Worm (Caenorhabditis elegans): ENCODE measurements around the gene ZK899.7.

ZK899.7 gene

ce11 chrX:9428059-9428458 lies 21.2 kb downstream of the ZK899.7 start, which contains the start of gene B0272.4 (continued):
- TF ChIP-seq madf-5 (GFP tag; IDR thresholded peaks at IDR 0.05) (no peak), nhr-6 (tag; optimal IDR thresholded peaks at IDR 0.05) (no peak), ZK337.2 (GFP tag; IDR thresholded peaks at IDR 0.05) (no peak), mxl-2 (GFP tag; conservative IDR thresholded peaks at IDR 0.05) (no peak), ceh-20 (GFP tag; IDR thresholded peaks at IDR 0.05) (peak; percentile 44; the same call in 1 of the 2 replicates), nhr-28 (tag; optimal IDR thresholded peaks at IDR 0.05) (peak; percentile 97), snpc-4 (tag; optimal IDR thresholded peaks at IDR 0.05) (no peak)

ce11 chrX:9417948-9418347 lies 31.3 kb downstream of the ZK899.7 start:
- TF ChIP-seq saeg-2 (GFP tag; IDR thresholded peaks at IDR 0.05): no peak
- TF ChIP-seq sdz-12 (GFP tag; optimal IDR thresholded peaks at IDR 0.05): no peak
- no peak for TF ChIP-seq nhr-77 (tag; optimal IDR thresholded peaks at IDR 0.05)
- no peak for TF ChIP-seq arid-1 (GFP tag; conservative IDR thresholded peaks at IDR 0.05)
- TF ChIP-seq nhr-42 (GFP tag; IDR thresholded peaks at IDR 0.05): no peak
- no peak for TF ChIP-seq ceh-44 (GFP tag; IDR thresholded peaks at IDR 0.05)
- no peak for TF ChIP-seq F37D6.2 (tag; optimal IDR thresholded peaks at IDR 0.05)
- no peak for TF ChIP-seq nhr-41 (GFP tag; IDR thresholded peaks at IDR 0.05)
- no peak for TF ChIP-seq zag-1 (tag; optimal IDR thresholded peaks at IDR 0.05)
- no peak for TF ChIP-seq ZK337.2 (GFP tag; IDR thresholded peaks at IDR 0.05)
- TF ChIP-seq daf-12 (tag; optimal IDR thresholded peaks at IDR 0.05): no peak
- TF ChIP-seq daf-8 (GFP tag; IDR thresholded peaks at IDR 0.05): no peak

DNA sequence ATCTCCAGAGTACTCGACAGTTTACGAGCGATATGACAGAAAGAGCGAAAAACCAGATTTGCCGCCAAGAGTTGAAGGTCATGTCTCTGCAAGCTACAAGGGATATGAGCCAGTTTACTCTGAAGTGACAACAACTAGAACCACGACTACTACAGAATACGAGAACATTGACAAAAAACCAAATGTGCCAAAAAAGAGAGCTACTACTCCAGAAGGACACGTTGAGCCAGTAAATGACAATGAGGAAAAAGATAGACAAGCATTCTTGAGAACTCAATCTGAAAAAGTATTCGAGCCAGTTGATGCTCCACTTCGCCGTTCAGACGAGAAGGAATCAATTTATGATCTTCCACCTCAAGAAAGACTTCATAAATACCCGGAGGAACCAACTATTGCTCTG lies 31.9 kb downstream of the ZK899.7 start:
- TF ChIP-seq unc-62 (GFP tag; optimal IDR thresholded peaks at IDR 0.05 in 1 of 2) (peak in 1 of 2 experiments; percentile 91), unc-62 (tag; optimal IDR thresholded peaks at IDR 0.05) (no peak), fkh-10 (GFP tag; optimal IDR thresholded peaks at IDR 0.05) (no peak), nhr-102 (tag; optimal IDR thresholded peaks at IDR 0.05) (no peak)

DNA sequence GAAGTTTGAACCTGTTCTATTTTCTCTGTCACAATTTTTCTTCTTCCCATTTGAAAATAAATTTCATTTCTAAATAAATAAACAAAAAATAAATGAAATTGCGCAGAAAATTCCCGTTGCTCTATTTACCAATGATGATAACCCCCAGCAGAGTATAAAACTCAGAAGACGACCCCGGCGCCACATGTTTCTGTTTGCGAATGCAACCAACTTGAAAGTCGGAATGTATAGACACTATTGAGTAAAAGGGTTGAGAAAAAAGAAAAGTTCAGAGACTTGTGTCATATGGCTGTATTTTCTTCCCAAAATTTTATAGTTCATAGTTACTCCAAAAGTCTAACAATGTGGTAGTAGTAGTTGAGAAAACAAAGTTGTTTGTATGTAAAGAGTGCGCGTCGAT lies 37.6 kb downstream of the ZK899.7 start:
- no peak for TF ChIP-seq lsy-2 (tag; optimal IDR thresholded peaks at IDR 0.05)
- no peak for TF ChIP-seq T20F7.1 (GFP tag; optimal IDR thresholded peaks at IDR 0.05)
- no peak for TF ChIP-seq skn-1 (tag; optimal IDR thresholded peaks at IDR 0.05)
- no peak for TF ChIP-seq nhr-77 (tag; optimal IDR thresholded peaks at IDR 0.05)
- TF ChIP-seq nhr-10 (tag; optimal IDR thresholded peaks at IDR 0.05): no peak
- TF ChIP-seq set-16 (GFP tag; IDR thresholded peaks at IDR 0.05): no peak
- no peak for TF ChIP-seq nhr-102 (tag; optimal IDR thresholded peaks at IDR 0.05)
- no peak for TF ChIP-seq daf-16 (GFP tag; optimal IDR thresholded peaks at IDR 0.05)
- TF ChIP-seq daf-16 (tag; optimal IDR thresholded peaks at IDR 0.05): no peak
- no peak for TF ChIP-seq nhr-6 (tag; optimal IDR thresholded peaks at IDR 0.05)
- TF ChIP-seq tra-1 (GFP tag; IDR thresholded peaks at IDR 0.05): no peak
- TF ChIP-seq dmd-6 (GFP tag; IDR thresholded peaks at IDR 0.05): no peak
- TF ChIP-seq hlh-30 (tag; optimal IDR thresholded peaks at IDR 0.05; ENCODE audit: insufficient read depth): no peak
- TF ChIP-seq lin-1 (GFP tag; IDR thresholded peaks at IDR 0.05): no peak
- TF ChIP-seq Y75B8A.6 (GFP tag; IDR thresholded peaks at IDR 0.05): no peak
- no peak for TF ChIP-seq nhr-48 (tag; optimal IDR thresholded peaks at IDR 0.05)
- no peak for TF ChIP-seq madf-9 (GFP tag; conservative IDR thresholded peaks at IDR 0.05)
- no peak for TF ChIP-seq tag-97 (GFP tag; IDR thresholded peaks at IDR 0.05)

ce11 chrX:9410747-9411146 lies 38.5 kb downstream of the ZK899.7 start:
- no peak for TF ChIP-seq daf-16 (GFP tag; optimal IDR thresholded peaks at IDR 0.05)
- TF ChIP-seq daf-16 (tag; optimal IDR thresholded peaks at IDR 0.05): no peak
- peak; percentile 5 for TF ChIP-seq nhr-28 (tag; optimal IDR thresholded peaks at IDR 0.05)
- TF ChIP-seq fos-1 (tag; optimal IDR thresholded peaks at IDR 0.05): no peak
- TF ChIP-seq dpl-1 (GFP tag; optimal IDR thresholded peaks at IDR 0.05): no peak
- no peak for TF ChIP-seq madf-9 (GFP tag; conservative IDR thresholded peaks at IDR 0.05)
